Worm (Caenorhabditis elegans) whole organism, young adult: ENCODE data around the gene nstp-5.

Source experiments
- B0019.2 ChIP-seq: fragments of 200-800 bp; sonication (Bioruptor generic); conservative IDR thresholded peaks from 2 replicates; pipeline ENCODE4 v1.3.6; 2022; ENCODE audit warnings: missing genetic modification reagents, missing genetic modification characterization, missing compliant biosample characterization
- C06A6.2 ChIP-seq: fragments of 200-800 bp; sonication (Bioruptor generic); conservative IDR thresholded peaks from 2 replicates; pipeline ENCODE4 v1.3.6; 2022; ENCODE audit warnings: missing genetic modification characterization, missing compliant biosample characterization
- F10E7.11 ChIP-seq: sonication (generic microtip); optimal IDR thresholded peaks from 2 replicates; lab custom pipeline; 2017; ENCODE audit warnings: mild to moderate bottlenecking, missing genetic modification characterization, moderate library complexity, missing compliant biosample characterization
- F22D6.2 ChIP-seq: sonication (generic microtip); optimal IDR thresholded peaks from 2 replicates; lab custom pipeline; 2016; ENCODE audit warnings: mild to moderate bottlenecking, missing genetic modification characterization, missing compliant biosample characterization
- F23B12.7 ChIP-seq: sonication (generic microtip); optimal IDR thresholded peaks from 2 replicates; lab custom pipeline; 2017; ENCODE audit warnings: missing genetic modification characterization, mild to moderate bottlenecking, missing compliant biosample characterization, antibody characterized with exemption, moderate library complexity; ENCODE audit not compliant: insufficient read depth
- F37B4.10 ChIP-seq: fragments of 200-800 bp; sonication (Bioruptor generic); IDR thresholded peaks from 2 replicates; pipeline ENCODE4 v1.3.6; 2022; ENCODE audit warnings: missing genetic modification characterization, missing compliant biosample characterization
- F57A8.1 ChIP-seq: fragments of 200-800 bp; sonication (Bioruptor generic); optimal IDR thresholded peaks from 2 replicates; lab custom pipeline; 2018; ENCODE audit warnings: mild to moderate bottlenecking, missing genetic modification characterization, moderate library complexity, missing compliant biosample characterization
- K12H6.12 ChIP-seq: fragments of 200-800 bp; sonication (Bioruptor generic); optimal IDR thresholded peaks from 2 replicates; lab custom pipeline; 2018; ENCODE audit warnings: mild to moderate bottlenecking, missing genetic modification characterization, missing compliant biosample characterization
- T07F8.4 ChIP-seq: sonication (generic microtip); optimal IDR thresholded peaks from 2 replicates; lab custom pipeline; 2016; ENCODE audit warnings: mild to moderate bottlenecking, missing genetic modification characterization, moderate library complexity, missing compliant biosample characterization
- Y53F4B.3 ChIP-seq: fragments of 200-800 bp; sonication (Bioruptor generic); IDR thresholded peaks from 2 replicates; pipeline ENCODE4 v1.3.6; 2022; ENCODE audit warnings: missing genetic modification reagents, missing genetic modification characterization, missing compliant biosample characterization
- attf-3 ChIP-seq: fragments of 200-800 bp; sonication (Bioruptor generic); conservative IDR thresholded peaks from 2 replicates; pipeline ENCODE4 v1.3.6; 2022; ENCODE audit warnings: missing genetic modification reagents, missing genetic modification characterization, missing compliant biosample characterization
- ceh-100 ChIP-seq: fragments of 200-800 bp; sonication (Bioruptor generic); IDR thresholded peaks from 2 replicates; pipeline ENCODE4 v1.3.6; 2022; ENCODE audit warnings: missing genetic modification reagents, missing genetic modification characterization, missing compliant biosample characterization
- ceh-40 ChIP-seq: fragments of 200-800 bp; sonication (Bioruptor generic); IDR thresholded peaks from 2 replicates; pipeline ENCODE4 v1.3.6; 2022; ENCODE audit warnings: missing genetic modification characterization, missing compliant biosample characterization
- dox-1 ChIP-seq: fragments of 200-800 bp; sonication (Bioruptor generic); IDR thresholded peaks from 2 replicates; pipeline ENCODE4 v1.3.6; 2022; ENCODE audit warnings: missing genetic modification reagents, missing genetic modification characterization, missing compliant biosample characterization
- dpff-1 ChIP-seq: sonication (generic microtip); optimal IDR thresholded peaks from 2 replicates; lab custom pipeline; 2017; ENCODE audit warnings: mild to moderate bottlenecking, missing genetic modification characterization, missing compliant biosample characterization
- egl-44 ChIP-seq: fragments of 200-800 bp; sonication (Bioruptor generic); IDR thresholded peaks from 2 replicates; pipeline ENCODE4 v1.3.6; 2022; ENCODE audit warnings: missing genetic modification reagents, missing genetic modification characterization, missing compliant biosample characterization
- egrh-3 ChIP-seq: fragments of 200-800 bp; sonication (Bioruptor generic); IDR thresholded peaks from 2 replicates; pipeline ENCODE4 v1.3.6; 2022; ENCODE audit warnings: missing genetic modification reagents, missing genetic modification characterization, missing compliant biosample characterization
- ets-4 ChIP-seq: fragments of 200-800 bp; sonication (Bioruptor generic); optimal IDR thresholded peaks from 2 replicates; lab custom pipeline; 2018; ENCODE audit warnings: mild to moderate bottlenecking, missing genetic modification characterization, missing compliant biosample characterization
- hmg-20 ChIP-seq: fragments of 200-800 bp; sonication (Bioruptor generic); IDR thresholded peaks from 2 replicates; pipeline ENCODE4 v1.3.6; 2022; ENCODE audit warnings: missing genetic modification reagents, missing genetic modification characterization, missing compliant biosample characterization
- lag-1 ChIP-seq: fragments of 200-800 bp; sonication (Bioruptor generic); IDR thresholded peaks from 2 replicates; pipeline ENCODE4 v1.3.6; 2022; ENCODE audit warnings: missing genetic modification reagents, missing genetic modification characterization, missing compliant biosample characterization
- let-607 ChIP-seq, 2 experiments: fragments of 200-800 bp in 1 of 2; sonication (Bioruptor generic) in 1 of 2; sonication (generic microtip) in 1 of 2; optimal IDR thresholded peaks; 2 replicates each; lab custom pipeline; 2016 to 2018; ENCODE audit warnings: mild to moderate bottlenecking in 2 of 2, missing compliant biosample characterization in 2 of 2, missing genetic modification characterization in 2 of 2, moderate library complexity in 2 of 2, missing genotype in 1 of 2
- lin-26 ChIP-seq: fragments of 200-800 bp; sonication (Bioruptor generic); IDR thresholded peaks from 2 replicates; pipeline ENCODE4 v1.3.6; 2022; ENCODE audit warnings: missing genetic modification reagents, missing genetic modification characterization, missing compliant biosample characterization
- lin-40 ChIP-seq: sonication (generic microtip); optimal IDR thresholded peaks from 2 replicates; lab custom pipeline; 2016; ENCODE audit warnings: missing genetic modification characterization, mild to moderate bottlenecking, missing compliant biosample characterization, missing genotype, missing genetic modification reagents
- lir-1 ChIP-seq: fragments of 200-800 bp; sonication (Bioruptor generic); conservative IDR thresholded peaks from 2 replicates; pipeline ENCODE4 v1.3.6; 2022; ENCODE audit warnings: missing genetic modification reagents, missing genetic modification characterization, missing compliant biosample characterization
- mel-28 ChIP-seq: sonication (generic microtip); optimal IDR thresholded peaks from 2 replicates; lab custom pipeline; 2016; ENCODE audit warnings: borderline replicate concordance, mild to moderate bottlenecking, missing genetic modification characterization, missing compliant biosample characterization
- mes-4 ChIP-seq: sonication (generic microtip); optimal IDR thresholded peaks from 2 replicates; lab custom pipeline; 2016; ENCODE audit warnings: missing genotype, missing genetic modification characterization, missing compliant biosample characterization
- nhr-120 ChIP-seq: fragments of 200-800 bp; sonication (Bioruptor generic); IDR thresholded peaks from 2 replicates; pipeline ENCODE4 v1.3.6; 2022; ENCODE audit warnings: missing genetic modification characterization, missing compliant biosample characterization
- nhr-80 ChIP-seq: sonication (generic microtip); optimal IDR thresholded peaks from 2 replicates; lab custom pipeline; 2016; ENCODE audit warnings: missing genetic modification characterization, missing compliant biosample characterization
- pha-4 ChIP-seq: fragments of 150-350 bp; sonication (generic microtip); optimal IDR thresholded peaks from 2 replicates; lab custom pipeline; 2014; ENCODE audit warnings: missing biosample characterization, missing genetic modification reagents, missing genetic modification characterization
- rec-8 ChIP-seq, 2 experiments: sonication (generic microtip); optimal IDR thresholded peaks; 2 replicates each; lab custom pipeline; 2016; ENCODE audit warnings: mild to moderate bottlenecking in 2 of 2, missing genetic modification characterization in 2 of 2, missing genetic modification reagents in 2 of 2, missing genotype in 2 of 2, missing biosample characterization in 1 of 2, missing compliant biosample characterization in 1 of 2, moderate library complexity in 1 of 2
- snpc-4 ChIP-seq, 5 experiments: fragments of 150-350 bp in 1 of 5; sonication (generic microtip) in 4 of 5; optimal IDR thresholded peaks; 2 replicates each; lab custom pipeline; 2014 to 2018; ENCODE audit warnings: missing genetic modification characterization in 5 of 5, missing biosample characterization in 3 of 5, antibody characterized with exemption in 2 of 5, mild to moderate bottlenecking in 2 of 5, missing compliant biosample characterization in 2 of 5, missing genotype in 2 of 5, moderate library complexity in 2 of 5, missing genetic modification reagents in 1 of 5
- tbp1 ChIP-seq: fragments of 200-800 bp; sonication (Bioruptor generic); optimal IDR thresholded peaks from 2 replicates; lab custom pipeline; 2018; ENCODE audit warnings: mild to moderate bottlenecking, missing genetic modification characterization, missing compliant biosample characterization
- tbx-9 ChIP-seq: sonication (generic microtip); optimal IDR thresholded peaks from 2 replicates; lab custom pipeline; 2016; ENCODE audit warnings: borderline replicate concordance, missing genetic modification characterization, inconsistent platforms, missing compliant biosample characterization
- ztf-22 ChIP-seq: fragments of 200-800 bp; sonication (Bioruptor generic); optimal IDR thresholded peaks from 2 replicates; lab custom pipeline; 2018; ENCODE audit warnings: mild to moderate bottlenecking, missing genetic modification characterization, moderate library complexity, missing compliant biosample characterization

nstp-5 gene

DNA sequence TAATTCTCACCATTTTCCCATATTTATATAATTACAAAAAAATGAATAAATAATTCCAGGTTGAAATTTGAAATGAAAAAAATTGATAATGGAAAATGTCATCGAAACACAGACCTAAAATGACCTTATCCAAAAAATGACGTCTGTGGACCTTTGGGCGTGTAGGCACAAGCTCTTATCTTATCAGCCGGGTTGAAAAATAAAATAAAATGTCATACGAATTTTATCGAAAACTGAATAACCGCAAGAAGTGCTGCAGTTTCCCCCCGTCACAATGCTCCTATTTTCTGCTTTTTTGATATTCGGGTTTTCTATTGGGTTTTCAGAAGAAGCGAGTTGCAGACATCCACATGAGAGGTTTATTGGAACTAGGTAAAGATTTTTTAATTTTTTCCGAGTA lies 10.5 kb downstream of the nstp-5 start, which contains the start of gene clec-186 (continued):
- TF ChIP-seq rec-8 (tag; optimal IDR thresholded peaks at IDR 0.05; lab: Kevin White, UChicago), result no peak
- no peak for TF ChIP-seq mes-4 (tag; lab: Kevin White, UChicago)
- TF ChIP-seq ceh-40 (GFP tag; lab: Robert Waterston, UW), result no peak
- TF ChIP-seq nhr-80 (tag; lab: Kevin White, UChicago), result peak; percentile 90
- no peak for TF ChIP-seq F57A8.1 (GFP tag; lab: Kevin White, UChicago)
- peak; percentile 53 for TF ChIP-seq dox-1 (GFP tag; lab: Robert Waterston, UW)
- TF ChIP-seq dpff-1 (tag; lab: Kevin White, UChicago), result no peak
- no peak for TF ChIP-seq snpc-4 (GFP tag; optimal IDR thresholded peaks at IDR 0.05; lab: Kevin White, UChicago)
- TF ChIP-seq snpc-4 (tag; optimal IDR thresholded peaks at IDR 0.05; lab: Kevin White, UChicago), result no peak
- TF ChIP-seq C06A6.2 (GFP tag; lab: Robert Waterston, UW), result no peak
- TF ChIP-seq, all 124 proteins: peak for 5

ce11 chrIV:12869383-12869782 lies 14.0 kb downstream of the nstp-5 start:
- no peak for TF ChIP-seq tbp1
- TF ChIP-seq Y53F4B.3 (GFP tag; lab: Robert Waterston, UW), result no peak
- no peak for TF ChIP-seq ceh-100
- no peak for TF ChIP-seq lin-40 (tag; lab: Kevin White, UChicago)
- TF ChIP-seq nhr-80 (tag; lab: Kevin White, UChicago), result peak; percentile 88
- TF ChIP-seq dox-1 (GFP tag; lab: Robert Waterston, UW), result no peak
- TF ChIP-seq let-607 (tag; optimal IDR thresholded peaks at IDR 0.05; lab: Kevin White, UChicago), result peak in 1 of 2 experiments; percentile 16
- TF ChIP-seq ets-4 (GFP tag; lab: Kevin White, UChicago), result peak; percentile 26
- no peak for TF ChIP-seq F22D6.2 (tag; lab: Kevin White, UChicago)
- TF ChIP-seq pha-4 (tag; lab: Kevin White, UChicago), result no peak

ce11 chrIV:12869812-12870211 lies 14.5 kb downstream of the nstp-5 start:
- no peak for TF ChIP-seq tbx-9 (tag; lab: Kevin White, UChicago)
- TF ChIP-seq T07F8.4, result no peak
- 0 out of 2 replicates have a peak, but pooled peaks have one; percentile 25 for TF ChIP-seq F37B4.10 (GFP tag; lab: Robert Waterston, UW)
- no peak for TF ChIP-seq snpc-4 (GFP tag; optimal IDR thresholded peaks at IDR 0.05; lab: Kevin White, UChicago)
- TF ChIP-seq snpc-4 (tag; optimal IDR thresholded peaks at IDR 0.05; lab: Kevin White, UChicago), result peak; percentile 46 to 89 (median 70)
- TF ChIP-seq B0019.2 (GFP tag; lab: Robert Waterston, UW), result no peak
- TF ChIP-seq, all 124 proteins: peak for 2

ce11 chrIV:12870315-12870714 lies 15.0 kb downstream of the nstp-5 start:
- TF ChIP-seq lir-1 (GFP tag; lab: Robert Waterston, UW), result no peak
- TF ChIP-seq hmg-20 (GFP tag; lab: Robert Waterston, UW), result no peak
- no peak for TF ChIP-seq nhr-120

ce11 chrIV:12871445-12871947 lies 16.1 kb downstream of the nstp-5 start, which contains the start of gene clec-187:
clec-187 (minus strand) TSS chrIV:12871495.
- TF ChIP-seq ztf-22 (GFP tag; lab: Kevin White, UChicago), result no peak
- no peak for TF ChIP-seq F23B12.7 (tag; lab: Kevin White, UChicago)
- no peak for TF ChIP-seq K12H6.12 (tag; lab: Kevin White, UChicago)
- no peak for TF ChIP-seq lag-1 (GFP tag; lab: Robert Waterston, UW)
- TF ChIP-seq egrh-3 (GFP tag; lab: Robert Waterston, UW), result no peak
- no peak for TF ChIP-seq egl-44 (GFP tag; lab: Robert Waterston, UW)
- no peak for TF ChIP-seq attf-3
- no peak for TF ChIP-seq F37B4.10 (GFP tag; lab: Robert Waterston, UW)
- no peak for TF ChIP-seq ceh-100
- no peak for TF ChIP-seq mel-28 (tag; lab: Kevin White, UChicago)
- TF ChIP-seq lin-26, result no peak
- TF ChIP-seq F10E7.11 (tag; lab: Kevin White, UChicago), result no peak
